Worm (Caenorhabditis elegans) whole organism, mixed stage, embryonic: Measurements from ENCODE around the gene morc-1.

ENCODE experiments used
- M03D4.4 ChIP-seq: sonication (generic microtip); optimal IDR thresholded peaks from 2 replicates; lab custom pipeline; 2017; ENCODE audit warnings: mild to moderate bottlenecking, missing genetic modification characterization, missing compliant biosample characterization
- bed-3 ChIP-seq: fragments of 200-800 bp; sonication (Bioruptor generic); optimal IDR thresholded peaks from 3 replicates; lab custom pipeline; 2018; ENCODE audit warnings: mild to moderate bottlenecking, missing genetic modification characterization, moderate library complexity, missing compliant biosample characterization
- blmp-1 ChIP-seq: fragments of 150-350 bp; optimal IDR thresholded peaks from 2 replicates; lab custom pipeline; 2014; ENCODE audit warnings: missing biosample characterization, missing genetic modification characterization
- ceh-39 ChIP-seq: fragments of 150-350 bp; optimal IDR thresholded peaks from 2 replicates; lab custom pipeline; 2014; ENCODE audit warnings: missing biosample characterization, missing genetic modification characterization
- ceh-43 ChIP-seq: fragments of 200-800 bp; sonication (Bioruptor generic); optimal IDR thresholded peaks from 2 replicates; lab custom pipeline; 2018; ENCODE audit warnings: mild to moderate bottlenecking, missing genetic modification characterization, moderate library complexity, missing compliant biosample characterization
- ceh-83 ChIP-seq: fragments of 200-800 bp; sonication (Bioruptor generic); optimal IDR thresholded peaks from 2 replicates; lab custom pipeline; 2018; ENCODE audit warnings: mild to moderate bottlenecking, missing genetic modification characterization, missing compliant biosample characterization
- ces-1 ChIP-seq: fragments of 150-350 bp; optimal IDR thresholded peaks from 2 replicates; lab custom pipeline; 2014; ENCODE audit warnings: missing biosample characterization, missing genetic modification reagents, missing genetic modification characterization
- cnd-1 ChIP-seq: fragments of 200-800 bp; sonication (Bioruptor generic); optimal IDR thresholded peaks from 2 replicates; lab custom pipeline; 2018; ENCODE audit warnings: mild to moderate bottlenecking, missing genetic modification characterization, missing compliant biosample characterization
- drap-1 ChIP-seq: fragments of 200-800 bp; sonication (Bioruptor generic); optimal IDR thresholded peaks from 3 replicates; lab custom pipeline; 2018; ENCODE audit warnings: mild to moderate bottlenecking, missing genetic modification characterization, missing compliant biosample characterization
- elt-1 ChIP-seq: sonication (generic microtip); optimal IDR thresholded peaks from 2 replicates; lab custom pipeline; 2017; ENCODE audit warnings: missing genetic modification characterization, mild to moderate bottlenecking, missing compliant biosample characterization, antibody characterized with exemption, moderate library complexity, borderline replicate concordance; ENCODE audit not compliant: insufficient read depth
- elt-3 ChIP-seq: fragments of 150-350 bp; optimal IDR thresholded peaks from 2 replicates; lab custom pipeline; 2014; ENCODE audit warnings: missing biosample characterization, missing genetic modification characterization
- flh-1 ChIP-seq: fragments of 200-800 bp; sonication (Bioruptor generic); optimal IDR thresholded peaks from 2 replicates; lab custom pipeline; 2018; ENCODE audit warnings: mild to moderate bottlenecking, missing genetic modification characterization, moderate library complexity, missing compliant biosample characterization
- ham-2 ChIP-seq: fragments of 200-800 bp; sonication (Bioruptor generic); optimal IDR thresholded peaks from 2 replicates; lab custom pipeline; 2018; ENCODE audit warnings: mild to moderate bottlenecking, missing genetic modification characterization, missing compliant biosample characterization
- hlh-1 ChIP-seq: fragments of 150-350 bp; optimal IDR thresholded peaks from 2 replicates; lab custom pipeline; 2014; ENCODE audit warnings: missing biosample characterization, missing genetic modification reagents, missing genetic modification characterization
- lin-13 ChIP-seq: fragments of 150-350 bp; optimal IDR thresholded peaks from 2 replicates; lab custom pipeline; 2014; ENCODE audit warnings: missing biosample characterization, missing genetic modification characterization
- lin-32 ChIP-seq: fragments of 200-800 bp; sonication (Bioruptor generic); optimal IDR thresholded peaks from 2 replicates; lab custom pipeline; 2018; ENCODE audit warnings: mild to moderate bottlenecking, missing genetic modification characterization, missing compliant biosample characterization
- lsy-2 ChIP-seq: fragments of 150-350 bp; optimal IDR thresholded peaks from 2 replicates; lab custom pipeline; 2014; ENCODE audit warnings: missing biosample characterization, missing genetic modification characterization
- mab-5 ChIP-seq: fragments of 150-350 bp; optimal IDR thresholded peaks from 2 replicates; lab custom pipeline; 2014; ENCODE audit warnings: missing biosample characterization, missing genetic modification characterization
- mep-1 ChIP-seq: fragments of 150-350 bp; optimal IDR thresholded peaks from 2 replicates; lab custom pipeline; 2017; ENCODE audit warnings: missing biosample characterization, missing genetic modification reagents, missing genetic modification characterization, inconsistent platforms
- mls-2 ChIP-seq: sonication (generic microtip); optimal IDR thresholded peaks from 2 replicates; lab custom pipeline; 2016; ENCODE audit warnings: mild to moderate bottlenecking, missing genetic modification characterization, moderate library complexity, missing compliant biosample characterization
- nhr-12 ChIP-seq: fragments of 150-350 bp; optimal IDR thresholded peaks from 2 replicates; lab custom pipeline; 2014; ENCODE audit warnings: missing biosample characterization, missing genetic modification characterization
- nhr-2 ChIP-seq: fragments of 150-350 bp; optimal IDR thresholded peaks from 2 replicates; lab custom pipeline; 2014; ENCODE audit warnings: missing biosample characterization, missing genetic modification characterization
- nhr-237 ChIP-seq: fragments of 150-350 bp; optimal IDR thresholded peaks from 2 replicates; lab custom pipeline; 2014; ENCODE audit warnings: missing biosample characterization, missing genetic modification characterization
- nhr-28 ChIP-seq: fragments of 150-350 bp; optimal IDR thresholded peaks from 2 replicates; lab custom pipeline; 2014; ENCODE audit warnings: missing biosample characterization, missing genetic modification characterization
- nhr-76 ChIP-seq: sonication (generic microtip); optimal IDR thresholded peaks from 2 replicates; lab custom pipeline; 2017; ENCODE audit warnings: missing biosample characterization, missing genetic modification characterization
- pha-4 ChIP-seq: fragments of 150-350 bp; optimal IDR thresholded peaks from 2 replicates; lab custom pipeline; 2018; ENCODE audit warnings: missing biosample characterization, missing genetic modification reagents, missing genetic modification characterization
- sem-2 ChIP-seq: fragments of 200-800 bp; sonication (Bioruptor generic); optimal IDR thresholded peaks from 2 replicates; lab custom pipeline; 2018; ENCODE audit warnings: mild to moderate bottlenecking, missing genetic modification characterization, missing compliant biosample characterization
- snpc-4 ChIP-seq: fragments of 150-350 bp; optimal IDR thresholded peaks from 2 replicates; lab custom pipeline; 2014; ENCODE audit warnings: missing biosample characterization, missing genetic modification characterization
- sptf-1 ChIP-seq: sonication (generic microtip); optimal IDR thresholded peaks from 2 replicates; lab custom pipeline; 2017; ENCODE audit warnings: mild to moderate bottlenecking, missing genetic modification characterization, moderate library complexity, missing compliant biosample characterization
- tbx-8 ChIP-seq: fragments of 200-800 bp; sonication (Bioruptor generic); optimal IDR thresholded peaks from 2 replicates; lab custom pipeline; 2018; ENCODE audit warnings: mild to moderate bottlenecking, missing genetic modification characterization, moderate library complexity, missing compliant biosample characterization
- unc-120 ChIP-seq: sonication (generic microtip); optimal IDR thresholded peaks from 2 replicates; lab custom pipeline; 2017; ENCODE audit warnings: missing genetic modification characterization, missing compliant biosample characterization; ENCODE audit not compliant: poor library complexity, severe bottlenecking
- unc-39 ChIP-seq: fragments of 150-350 bp; optimal IDR thresholded peaks from 2 replicates; lab custom pipeline; 2014; ENCODE audit warnings: missing biosample characterization, missing genetic modification characterization
- unc-62 ChIP-seq: fragments of 150-350 bp; optimal IDR thresholded peaks from 2 replicates; lab custom pipeline; 2014; ENCODE audit warnings: missing biosample characterization, missing genetic modification reagents, missing genetic modification characterization
- zip-8 ChIP-seq: fragments of 150-350 bp; optimal IDR thresholded peaks from 2 replicates; lab custom pipeline; 2014; ENCODE audit warnings: missing biosample characterization, missing genetic modification characterization
- ztf-11 ChIP-seq: fragments of 150-350 bp; optimal IDR thresholded peaks from 2 replicates; lab custom pipeline; 2014; ENCODE audit warnings: missing biosample characterization, missing genetic modification characterization

morc-1 gene

DNA sequence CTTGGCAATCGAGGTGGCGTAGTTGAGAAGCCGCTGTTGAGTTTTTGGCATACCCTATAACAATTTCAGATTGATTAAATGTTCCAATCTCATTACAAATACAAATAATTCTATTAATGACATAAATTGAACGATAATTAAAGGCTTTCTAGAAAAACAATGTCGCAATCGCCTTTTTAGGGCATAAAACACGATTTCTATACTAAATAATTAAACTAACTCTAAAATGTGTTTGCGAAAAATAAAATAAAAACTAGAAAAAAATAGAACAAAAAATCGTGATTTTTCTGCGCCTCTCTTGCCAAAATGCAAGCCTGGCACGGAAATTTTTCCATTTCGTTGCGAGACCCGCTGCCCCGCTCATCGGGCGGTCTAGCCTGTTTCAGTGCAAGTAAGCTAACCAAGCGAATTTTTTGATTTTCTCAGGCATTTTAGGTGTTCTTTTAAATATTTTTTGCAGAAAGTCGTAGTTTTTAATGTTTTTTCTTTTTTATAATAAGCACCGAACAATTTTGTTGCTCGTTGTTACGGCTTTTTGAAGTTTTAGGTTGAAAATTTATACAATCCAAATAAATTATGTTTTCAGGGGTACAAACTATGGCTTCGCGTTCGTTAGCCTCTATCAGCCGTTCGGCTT is 21.2 kb upstream of the morc-1 start, which contains the start of the genes C34E10.12, C34E10.10 and atp-2:
Gene C34E10.12, minus strand, starts transcription at position 51 of the 637 bp plus-strand sequence.
Gene C34E10.10, minus strand, starts transcription at position 54 of the 637 bp plus-strand sequence.
Gene atp-2, plus strand, starts transcription at position 587 of the 637 bp plus-strand sequence.
- TF ChIP-seq nhr-76 (tag; lab: Kevin White, UChicago) (no peak), cnd-1 (tag; lab: Kevin White, UChicago) (no peak), zip-8 (tag; lab: Kevin White, UChicago) (no peak), tbx-8 (GFP tag; lab: Kevin White, UChicago) (peak; percentile 4), snpc-4 (tag; lab: Kevin White, UChicago) (no peak), flh-1 (GFP tag; lab: Kevin White, UChicago) (no peak), mab-5 (tag; lab: Kevin White, UChicago) (no peak), ceh-83 (no peak), lsy-2 (tag; lab: Kevin White, UChicago) (peak; percentile 84), nhr-28 (tag; lab: Kevin White, UChicago) (no peak), unc-39 (no peak), sptf-1 (peak; percentile 66), elt-1 (tag; lab: Kevin White, UChicago) (no peak), unc-62 (GFP tag; lab: Kevin White, UChicago) (peak; percentile 22), lin-13 (tag; lab: Kevin White, UChicago) (peak; percentile 59), ztf-11 (no peak), mls-2 (tag; lab: Kevin White, UChicago) (no peak), nhr-2 (tag; lab: Kevin White, UChicago) (no peak), blmp-1 (no peak), ces-1 (GFP tag; lab: Kevin White, UChicago) (peak; percentile 61), sem-2 (no peak), mep-1 (tag; lab: Kevin White, UChicago) (peak; percentile 92), hlh-1 (tag; lab: Kevin White, UChicago) (peak; percentile 48), ceh-39 (tag; lab: Kevin White, UChicago) (peak; percentile 50), nhr-12 (tag; lab: Kevin White, UChicago) (no peak), bed-3 (no peak), lin-32 (GFP tag; lab: Kevin White, UChicago) (no peak), drap-1 (GFP tag; lab: Kevin White, UChicago) (peak; percentile 18), ham-2 (peak; percentile 90), pha-4 (tag; lab: Kevin White, UChicago) (peak; percentile 61), M03D4.4 (tag; lab: Kevin White, UChicago) (no peak), unc-120 (tag; lab: Kevin White, UChicago) (peak; percentile 80), ceh-43 (GFP tag; lab: Kevin White, UChicago) (no peak), elt-3 (tag; lab: Kevin White, UChicago) (no peak), nhr-237 (peak; percentile 80)
- TF ChIP-seq, all 35 proteins: peak for 14

DNA sequence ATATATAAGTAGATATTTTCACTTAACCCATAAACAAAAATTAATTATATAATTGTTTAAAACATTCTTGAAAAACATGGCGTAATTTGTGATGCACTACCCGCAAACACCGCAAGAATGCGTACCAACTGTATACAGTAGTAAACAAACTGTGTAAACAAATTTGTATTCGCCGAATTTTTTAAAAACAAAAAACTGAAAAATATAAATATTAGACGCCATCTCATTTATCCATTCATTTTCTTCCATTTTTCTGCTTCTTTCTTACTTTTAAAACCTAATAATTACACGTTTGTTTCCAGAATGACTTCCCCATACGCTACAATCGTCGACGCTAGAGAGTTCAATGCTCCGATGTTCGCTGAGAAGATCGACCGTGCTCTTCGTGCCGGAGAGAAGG is 18.6 kb upstream of the morc-1 start, which contains the start of gene nex-1:
Gene nex-1, plus strand, starts transcription at position 301 of the 400 bp plus-strand sequence.
- TF ChIP-seq blmp-1 (no peak), nhr-28 (tag; lab: Kevin White, UChicago) (no peak), bed-3 (no peak), elt-1 (tag; lab: Kevin White, UChicago) (no peak), zip-8 (tag; lab: Kevin White, UChicago) (no peak), lin-32 (GFP tag; lab: Kevin White, UChicago) (no peak), nhr-237 (no peak), cnd-1 (tag; lab: Kevin White, UChicago) (no peak), flh-1 (GFP tag; lab: Kevin White, UChicago) (no peak), hlh-1 (tag; lab: Kevin White, UChicago) (no peak), elt-3 (tag; lab: Kevin White, UChicago) (no peak), ztf-11 (no peak), ces-1 (GFP tag; lab: Kevin White, UChicago) (no peak), M03D4.4 (tag; lab: Kevin White, UChicago) (no peak)

DNA sequence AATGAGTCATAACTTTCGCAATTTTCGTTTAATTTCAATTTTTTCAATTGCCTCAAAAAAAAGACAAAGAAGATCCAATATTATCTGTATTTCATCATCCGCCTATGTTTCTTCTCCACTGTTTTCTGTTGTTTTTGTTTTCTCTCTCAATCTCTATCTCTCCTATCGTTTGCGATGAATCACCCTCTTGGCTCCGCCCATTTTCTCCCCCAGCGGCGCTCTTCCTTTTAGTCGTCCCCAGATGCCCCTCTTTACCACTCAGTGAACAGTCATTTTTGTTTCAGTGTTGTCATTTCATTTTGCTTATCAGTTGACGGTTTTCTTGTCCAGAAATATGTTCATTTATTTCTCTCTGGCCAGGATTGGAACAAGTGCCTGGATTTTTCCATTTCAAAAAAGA is 18.2 kb upstream of the morc-1 start:
- TF ChIP-seq lsy-2 (tag; lab: Kevin White, UChicago) (no peak), drap-1 (GFP tag; lab: Kevin White, UChicago) (no peak), mls-2 (tag; lab: Kevin White, UChicago) (no peak), sptf-1 (no peak), ceh-83 (no peak), nhr-76 (tag; lab: Kevin White, UChicago) (no peak), ceh-43 (GFP tag; lab: Kevin White, UChicago) (no peak), mab-5 (tag; lab: Kevin White, UChicago) (no peak)
